Worm (Caenorhabditis elegans): ENCODE data around the gene crn-4.

- TF ChIP-seq pqm-1 (tag; optimal IDR thresholded peaks at IDR 0.05), result no peak
- TF ChIP-seq skn-1 (tag; optimal IDR thresholded peaks at IDR 0.05), result no peak
- TF ChIP-seq elt-3 (tag; optimal IDR thresholded peaks at IDR 0.05), result no peak
- no peak for TF ChIP-seq R02D3.7 (tag; optimal IDR thresholded peaks at IDR 0.05)
- TF ChIP-seq elt-2 (tag; optimal IDR thresholded peaks at IDR 0.05), result no peak
- TF ChIP-seq ZK546.5 (tag; optimal IDR thresholded peaks at IDR 0.05), result no peak
- no peak for TF ChIP-seq aly-2 (tag; optimal IDR thresholded peaks at IDR 0.05)
- no peak for TF ChIP-seq ztf-4 (tag; optimal IDR thresholded peaks at IDR 0.05)
- TF ChIP-seq snpc-4 (tag; optimal IDR thresholded peaks at IDR 0.05), result no peak
These were observed 28.4 kb downstream of the crn-4 start, which contains the start of gene lin-32 for ce11 chrX:2229305-2230172.
